Fruit fly (Drosophila melanogaster): Measurements from ENCODE around the gene Sgsh.
A peak's percentile ranks its signal among the peaks of the same experiment; 100 is the strongest.

Sgsh gene

DNA sequence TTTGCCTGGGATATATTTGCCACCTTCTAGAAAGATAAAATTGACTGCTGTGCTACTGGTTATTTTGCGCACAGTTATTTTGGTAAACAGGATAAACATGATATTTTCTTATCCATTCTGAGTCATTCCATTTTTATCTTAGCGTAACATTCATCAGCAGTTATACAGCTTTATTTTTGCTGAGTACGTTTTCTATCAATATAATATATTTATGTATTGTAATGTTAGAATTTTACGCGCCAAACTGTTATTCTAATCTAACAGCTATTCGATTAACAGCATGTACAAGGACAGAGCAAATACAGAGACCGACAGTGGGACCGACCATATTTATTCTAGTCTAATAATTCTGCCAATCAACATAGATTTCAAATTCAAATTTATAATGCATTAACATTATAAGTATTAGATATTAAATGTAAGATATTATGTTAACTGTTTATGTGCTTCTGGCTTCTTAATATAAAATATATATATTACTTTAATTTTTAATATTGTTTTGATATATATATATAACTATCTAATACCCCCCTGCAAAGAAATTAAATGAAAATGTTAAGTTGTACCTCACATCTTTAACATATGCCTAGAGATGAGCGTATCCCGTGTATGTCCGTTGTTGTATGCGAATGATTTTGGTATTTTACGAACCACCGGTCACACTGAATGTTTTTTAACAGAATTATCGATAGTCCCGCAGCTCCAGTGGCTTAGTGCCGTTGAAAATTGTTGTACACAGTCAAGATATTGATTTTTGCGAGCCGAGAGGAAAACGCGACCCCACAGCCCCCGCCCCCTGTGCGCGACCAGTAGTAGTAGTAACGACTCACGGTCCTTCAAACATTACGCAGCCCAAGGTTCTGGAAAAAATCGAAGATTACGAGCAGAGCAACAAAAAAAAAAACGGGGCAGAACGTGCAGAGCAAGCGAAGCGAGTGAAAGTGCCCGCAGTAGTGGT, 6.5 kb downstream of the Sgsh start, which contains the start of gene EndoA:
TSS of gene EndoA (plus strand) at position 689 of the 958 bp plus-strand sequence.
- TF ChIP-seq Hr78 (GFP tag; optimal IDR thresholded peaks at IDR 0.05) = no peak
- no peak for TF ChIP-seq jim (GFP tag; optimal IDR thresholded peaks at IDR 0.05)
- no peak for TF ChIP-seq CrebA (GFP tag; optimal IDR thresholded peaks at IDR 0.05; ENCODE audit: borderline replicate concordance)
- no peak for TF ChIP-seq sv (GFP tag; optimal IDR thresholded peaks at IDR 0.05)
- no peak for TF ChIP-seq pan (optimal IDR thresholded peaks at IDR 0.05)
- peak; percentile 25 for TF ChIP-seq Jra (GFP tag; optimal IDR thresholded peaks at IDR 0.05)
- TF ChIP-seq brk (GFP tag; optimal IDR thresholded peaks at IDR 0.05) = no peak
- peak; percentile 45 for TF ChIP-seq rgr (GFP tag; optimal IDR thresholded peaks at IDR 0.05)
- no peak for TF ChIP-seq Mio (GFP tag; optimal IDR thresholded peaks at IDR 0.05)
- peak; percentile 53 for TF ChIP-seq HLH106 (tag; optimal IDR thresholded peaks at IDR 0.05)
- no peak for TF ChIP-seq dsf (GFP tag; optimal IDR thresholded peaks at IDR 0.05; ENCODE audit: borderline replicate concordance)
- TF ChIP-seq sage (GFP tag; optimal IDR thresholded peaks at IDR 0.05) = peak; percentile 48
- TF ChIP-seq usp (GFP tag; optimal IDR thresholded peaks at IDR 0.05) = no peak
- TF ChIP-seq br (GFP tag; optimal IDR thresholded peaks at IDR 0.05) = no peak
- no peak for TF ChIP-seq woc (GFP tag; optimal IDR thresholded peaks at IDR 0.05)
- TF ChIP-seq Dif (GFP tag; optimal IDR thresholded peaks at IDR 0.05; ENCODE audit: partially characterized antibody) = peak; percentile 18
- TF ChIP-seq N (GFP tag; optimal IDR thresholded peaks at IDR 0.05) = no peak
- TF ChIP-seq CG9705 (GFP tag; optimal IDR thresholded peaks at IDR 0.05) = no peak
- TF ChIP-seq GATAd (GFP tag; optimal IDR thresholded peaks at IDR 0.05) = no peak
- peak; percentile 75 for TF ChIP-seq Hr83 (GFP tag; optimal IDR thresholded peaks at IDR 0.05; ENCODE audit: poor library complexity, severe bottlenecking)
- peak; percentile 32 for TF ChIP-seq h (GFP tag; optimal IDR thresholded peaks at IDR 0.05)
- no peak for TF ChIP-seq Rel (GFP tag; optimal IDR thresholded peaks at IDR 0.05)
- TF ChIP-seq Rel (tag; optimal IDR thresholded peaks at IDR 0.05) = peak; percentile 47
- TF ChIP-seq fru (GFP tag; optimal IDR thresholded peaks at IDR 0.05) = peak; percentile 21
- peak; percentile 37 for TF ChIP-seq Sp1 (GFP tag; optimal IDR thresholded peaks at IDR 0.05)
- TF ChIP-seq psq (GFP tag; optimal IDR thresholded peaks at IDR 0.05) = peak; percentile 35
- no peak for TF ChIP-seq Myc (optimal IDR thresholded peaks at IDR 0.05)
- TF ChIP-seq OdsH (GFP tag; optimal IDR thresholded peaks at IDR 0.05) = no peak
- TF ChIP-seq foxo (GFP tag; optimal IDR thresholded peaks at IDR 0.05) = peak in 1 of 2 experiments; percentile 60
- TF ChIP-seq lola (GFP tag; optimal IDR thresholded peaks at IDR 0.05) = no peak
- peak; percentile 18 for TF ChIP-seq ey (GFP tag; optimal IDR thresholded peaks at IDR 0.05)
- TF ChIP-seq dl (GFP tag; optimal IDR thresholded peaks at IDR 0.05; ENCODE audit: insufficient read depth in 1 of 2, partially characterized antibody in 2 of 2) = no peak
- peak; percentile 48 for TF ChIP-seq Hnf4 (GFP tag; optimal IDR thresholded peaks at IDR 0.05)
- no peak for TF ChIP-seq CG32264 (GFP tag; optimal IDR thresholded peaks at IDR 0.05)
- no peak for TF ChIP-seq Vsx2 (GFP tag; optimal IDR thresholded peaks at IDR 0.05; ENCODE audit: partially characterized antibody)
- no peak for TF ChIP-seq Abd-B (GFP tag; optimal IDR thresholded peaks at IDR 0.05)
- TF ChIP-seq Dfd (GFP tag; optimal IDR thresholded peaks at IDR 0.05) = no peak
- TF ChIP-seq dmrt93B (GFP tag; optimal IDR thresholded peaks at IDR 0.05) = peak; percentile 17
- TF ChIP-seq tai (GFP tag; optimal IDR thresholded peaks at IDR 0.05) = no peak

DNA sequence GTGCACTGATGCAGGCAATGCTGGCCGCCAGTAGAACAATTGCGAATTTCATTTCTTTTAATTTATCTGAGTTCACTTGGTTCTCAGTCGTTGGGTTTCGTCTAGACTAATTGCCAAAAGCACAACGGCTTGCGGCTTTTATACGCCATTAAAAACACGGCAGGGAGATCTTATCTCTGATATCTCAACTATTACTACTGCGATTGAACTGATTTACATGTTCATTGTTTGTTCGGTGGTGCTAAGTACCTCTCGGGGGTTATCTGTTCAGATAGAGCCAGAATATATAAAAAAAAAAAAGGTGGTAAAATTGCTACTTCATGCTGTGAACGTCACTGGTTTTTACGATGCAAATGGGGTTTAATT, 7.2 kb downstream of the Sgsh start, which contains the start of gene CG14292:
TSS of gene CG14292 (minus strand) at position 101 of the 366 bp plus-strand sequence.
- no peak for TF ChIP-seq sage (GFP tag; optimal IDR thresholded peaks at IDR 0.05)
- TF ChIP-seq foxo (GFP tag; optimal IDR thresholded peaks at IDR 0.05) = no peak
- no peak for TF ChIP-seq jim (GFP tag; optimal IDR thresholded peaks at IDR 0.05)
- no peak for TF ChIP-seq OdsH (GFP tag; optimal IDR thresholded peaks at IDR 0.05)
- no peak for TF ChIP-seq woc (GFP tag; optimal IDR thresholded peaks at IDR 0.05)
